Worm (Caenorhabditis elegans): Measurements from ENCODE around the gene kcmf-1.

Gene kcmf-1

ce11 chrIII:7784201-7784600 lies 45.0 kb upstream of the kcmf-1 start (continued):
- TF ChIP-seq unc-86 (tag; optimal IDR thresholded peaks at IDR 0.05) (no peak), aha-1 (tag; optimal IDR thresholded peaks at IDR 0.05) (no peak), efl-3 (GFP tag; optimal IDR thresholded peaks at IDR 0.05) (no peak), xbp-1 (tag; optimal IDR thresholded peaks at IDR 0.05) (no peak), C04F5.9 (tag; optimal IDR thresholded peaks at IDR 0.05) (no peak), elt-3 (tag; optimal IDR thresholded peaks at IDR 0.05) (no peak), fkh-10 (GFP tag; optimal IDR thresholded peaks at IDR 0.05) (no peak), irx-1 (tag; optimal IDR thresholded peaks at IDR 0.05) (peak; percentile 24), blmp-1 (tag; optimal IDR thresholded peaks at IDR 0.05) (peak; percentile 2), nhr-90 (tag; optimal IDR thresholded peaks at IDR 0.05; ENCODE audit: poor library complexity) (peak; percentile 7), skn-1 (tag; optimal IDR thresholded peaks at IDR 0.05) (no peak), nhr-84 (tag; optimal IDR thresholded peaks at IDR 0.05) (no peak), sptf-1 (tag; optimal IDR thresholded peaks at IDR 0.05) (no peak), ces-1 (GFP tag; optimal IDR thresholded peaks at IDR 0.05) (no peak), nhr-19 (GFP tag; conservative IDR thresholded peaks at IDR 0.05) (no peak), jun-1 (tag; optimal IDR thresholded peaks at IDR 0.05) (no peak), C16A3.4 (tag; optimal IDR thresholded peaks at IDR 0.05) (no peak), dpl-1 (GFP tag; optimal IDR thresholded peaks at IDR 0.05) (no peak), ceh-8 (GFP tag; optimal IDR thresholded peaks at IDR 0.05) (no peak), nhr-71 (tag; optimal IDR thresholded peaks at IDR 0.05) (peak; percentile 55), snu-23 (GFP tag; optimal IDR thresholded peaks at IDR 0.05) (peak; percentile 13), F16B12.6 (tag; optimal IDR thresholded peaks at IDR 0.05) (no peak), hlh-17 (GFP tag; optimal IDR thresholded peaks at IDR 0.05; ENCODE audit: borderline replicate concordance) (no peak), lin-13 (GFP tag; optimal IDR thresholded peaks at IDR 0.05) (no peak), grh-1 (GFP tag; IDR thresholded peaks at IDR 0.05) (no peak), dsc-1 (tag; optimal IDR thresholded peaks at IDR 0.05) (peak; percentile 79), ceh-88 (GFP tag; IDR thresholded peaks at IDR 0.05) (no peak), ets-5 (GFP tag; IDR thresholded peaks at IDR 0.05) (no peak), fos-1 (tag; optimal IDR thresholded peaks at IDR 0.05) (no peak), ztf-4 (tag; optimal IDR thresholded peaks at IDR 0.05) (no peak), lsy-2 (tag; optimal IDR thresholded peaks at IDR 0.05) (peak; percentile 52 to 61)

ce11 chrIII:7788410-7788809 lies 40.8 kb upstream of the kcmf-1 start:
- TF ChIP-seq snpc-4 (tag; optimal IDR thresholded peaks at IDR 0.05) = no peak
- TF ChIP-seq rnt-1 (tag; optimal IDR thresholded peaks at IDR 0.05) = peak; percentile 22

- no peak for TF ChIP-seq sox-4 (tag; optimal IDR thresholded peaks at IDR 0.05)
- no peak for TF ChIP-seq egl-13 (tag; optimal IDR thresholded peaks at IDR 0.05)
- no peak for TF ChIP-seq nhr-84 (tag; optimal IDR thresholded peaks at IDR 0.05)
- no peak for TF ChIP-seq nhr-47 (tag; optimal IDR thresholded peaks at IDR 0.05)
- TF ChIP-seq nhr-71 (tag; optimal IDR thresholded peaks at IDR 0.05) = peak; percentile 65
- TF ChIP-seq alr-1 (tag; optimal IDR thresholded peaks at IDR 0.05; ENCODE audit: borderline replicate concordance) = no peak
- TF ChIP-seq hpl-2 (GFP tag; optimal IDR thresholded peaks at IDR 0.05) = no peak
- no peak for TF ChIP-seq ceh-63 (GFP tag; optimal IDR thresholded peaks at IDR 0.05)
- no peak for TF ChIP-seq sptf-1 (tag; optimal IDR thresholded peaks at IDR 0.05)
- no peak for TF ChIP-seq lin-35 (GFP tag; optimal IDR thresholded peaks at IDR 0.05)
- TF ChIP-seq ceh-8 (GFP tag; optimal IDR thresholded peaks at IDR 0.05) = no peak
- no peak for TF ChIP-seq lin-39 (tag; optimal IDR thresholded peaks at IDR 0.05)
- TF ChIP-seq C04F5.9 (tag; optimal IDR thresholded peaks at IDR 0.05) = no peak
- no peak for TF ChIP-seq isw-1 (GFP tag; IDR thresholded peaks at IDR 0.05)
- no peak for TF ChIP-seq lin-15B (tag; optimal IDR thresholded peaks at IDR 0.05)
- peak in 1 of 2 experiments; percentile 16 for TF ChIP-seq ztf-11 (tag; optimal IDR thresholded peaks at IDR 0.05)
- no peak for TF ChIP-seq pqm-1 (tag; optimal IDR thresholded peaks at IDR 0.05)
- TF ChIP-seq nhr-85 (tag) = peak; percentile 76
- no peak for TF ChIP-seq ceh-90 (tag; optimal IDR thresholded peaks at IDR 0.05)
- TF ChIP-seq efl-3 (GFP tag; optimal IDR thresholded peaks at IDR 0.05) = no peak
- TF ChIP-seq Y116A8C.19 (tag; optimal IDR thresholded peaks at IDR 0.05; ENCODE audit: borderline replicate concordance) = no peak
- TF ChIP-seq egl-27 (tag; optimal IDR thresholded peaks at IDR 0.05) = no peak
- TF ChIP-seq unc-62 (GFP tag; optimal IDR thresholded peaks at IDR 0.05) = no peak
- TF ChIP-seq tlp-1 (tag; optimal IDR thresholded peaks at IDR 0.05) = no peak
- TF ChIP-seq jun-1 (tag; optimal IDR thresholded peaks at IDR 0.05) = no peak
- TF ChIP-seq fkh-8 (tag; optimal IDR thresholded peaks at IDR 0.05) = no peak
Measured at ce11 chrIII:7790522-7790921, 38.7 kb upstream of the kcmf-1 start.
